Fruit fly (Drosophila melanogaster): ENCODE measurements around the gene muc.

Gene muc

DNA sequence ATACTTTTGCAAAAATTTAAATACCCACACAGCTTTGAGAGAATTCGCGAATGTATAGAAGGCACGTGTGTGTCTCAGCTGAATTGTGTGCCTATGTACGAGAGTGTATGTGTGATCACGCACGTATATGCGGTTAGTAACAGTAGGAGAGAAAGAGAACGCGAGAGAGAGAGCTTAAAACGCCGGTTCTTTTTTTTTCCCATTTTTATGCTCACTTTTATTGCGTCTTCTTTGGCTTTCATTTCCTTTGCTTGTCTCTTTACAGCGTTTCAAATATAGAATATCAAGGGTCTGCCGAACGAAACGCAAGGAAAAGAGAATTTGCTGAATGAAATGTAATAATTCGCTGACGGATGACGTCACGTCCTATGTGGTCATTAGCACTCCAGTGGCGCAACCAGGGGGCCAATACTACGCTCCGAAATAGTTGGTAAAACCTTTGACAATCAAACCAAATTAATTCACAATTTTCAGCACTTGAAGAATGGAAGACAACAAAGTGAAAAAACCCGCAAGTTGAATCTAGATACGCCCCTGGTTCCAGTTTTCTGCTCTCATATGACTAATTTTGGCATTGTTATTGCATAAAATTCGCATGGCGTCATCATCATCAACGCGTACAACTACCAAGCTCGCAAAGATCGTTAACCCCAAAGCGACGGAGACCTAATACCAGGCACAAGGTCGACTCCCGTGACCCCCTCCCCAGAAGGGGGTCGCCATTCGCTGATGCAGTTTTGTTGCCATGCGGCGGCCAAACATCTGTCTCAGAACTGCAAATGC lies 1.6 kb upstream of the muc start (continued):
- no peak for TF ChIP-seq Sry-β (GFP tag; optimal IDR thresholded peaks at IDR 0.05)
- TF ChIP-seq CG14965 (GFP tag; optimal IDR thresholded peaks at IDR 0.05; ENCODE audit: borderline replicate concordance), result no peak
- TF ChIP-seq CG9797 (GFP tag; optimal IDR thresholded peaks at IDR 0.05), result no peak
- peak; percentile 50 for TF ChIP-seq klu (GFP tag; IDR thresholded peaks at IDR 0.05)
- no peak for TF ChIP-seq usp (GFP tag; optimal IDR thresholded peaks at IDR 0.05)
- peak; percentile 32 for TF ChIP-seq Sox102F (GFP tag; optimal IDR thresholded peaks at IDR 0.05)
- no peak for TF ChIP-seq zen2 (GFP tag; IDR thresholded peaks at IDR 0.05; ENCODE audit: partially characterized antibody)
- no peak for TF ChIP-seq mirr (GFP tag; optimal IDR thresholded peaks at IDR 0.05)
- TF ChIP-seq grau (tag; optimal IDR thresholded peaks at IDR 0.05), result peak; percentile 64
- TF ChIP-seq tgo (GFP tag; IDR thresholded peaks at IDR 0.05), result peak; percentile 55; the same call in 1 of the 3 replicates
- no peak for TF ChIP-seq CG10979 (tag; optimal IDR thresholded peaks at IDR 0.05)
- no peak for TF ChIP-seq Bdp1 (GFP tag; optimal IDR thresholded peaks at IDR 0.05)
- TF ChIP-seq nmo (GFP tag; optimal IDR thresholded peaks at IDR 0.05), result no peak
- TF ChIP-seq Atf-2 (GFP tag; optimal IDR thresholded peaks at IDR 0.05), result peak; percentile 19
- TF ChIP-seq schlank (tag; optimal IDR thresholded peaks at IDR 0.05), result peak; percentile 84
- no peak for TF ChIP-seq vnd (GFP tag; IDR thresholded peaks at IDR 0.05; ENCODE audit: partially characterized antibody)
- peak; percentile 58 for TF ChIP-seq ind (GFP tag; optimal IDR thresholded peaks at IDR 0.05)
- TF ChIP-seq odd (GFP tag; optimal IDR thresholded peaks at IDR 0.05), result no peak
- TF ChIP-seq Oaz (GFP tag; IDR thresholded peaks at IDR 0.05), result no peak
- TF ChIP-seq CG33557 (GFP tag; optimal IDR thresholded peaks at IDR 0.05), result no peak
- TF ChIP-seq ab (GFP tag; optimal IDR thresholded peaks at IDR 0.05), result peak; percentile 32
- TF ChIP-seq Dfd (GFP tag; optimal IDR thresholded peaks at IDR 0.05), result no peak
- no peak for TF ChIP-seq CG4424 (GFP tag; optimal IDR thresholded peaks at IDR 0.05)
- TF ChIP-seq Fer3 (tag; optimal IDR thresholded peaks at IDR 0.05), result peak; percentile 70
- TF ChIP-seq crol (GFP tag; IDR thresholded peaks at IDR 0.05), result 0 out of 2 replicates have a peak, but pooled peaks have one; percentile 18
- TF ChIP-seq otp (GFP tag; IDR thresholded peaks at IDR 0.05), result no peak
- no peak for TF ChIP-seq nom (GFP tag; optimal IDR thresholded peaks at IDR 0.05)
- TF ChIP-seq CG17829 (tag; optimal IDR thresholded peaks at IDR 0.05), result no peak
- TF ChIP-seq CG30403 (GFP tag; optimal IDR thresholded peaks at IDR 0.05), result peak; percentile 58
- TF ChIP-seq bbx (GFP tag; IDR thresholded peaks at IDR 0.05; ENCODE audit: partially characterized antibody), result no peak
- no peak for TF ChIP-seq Tbp (GFP tag; optimal IDR thresholded peaks at IDR 0.05)
- peak; percentile 8 for TF ChIP-seq CG17385 (GFP tag; optimal IDR thresholded peaks at IDR 0.05)
- no peak for TF ChIP-seq CG17361 (GFP tag; IDR thresholded peaks at IDR 0.05)
- peak; percentile 25 for TF ChIP-seq CG8944 (GFP tag; optimal IDR thresholded peaks at IDR 0.05)
- no peak for TF ChIP-seq yki (optimal IDR thresholded peaks at IDR 0.05)
- TF ChIP-seq CG42726 (GFP tag; IDR thresholded peaks at IDR 0.05; ENCODE audit: partially characterized antibody), result no peak
- TF ChIP-seq B-H1 (GFP tag; IDR thresholded peaks at IDR 0.05), result peak; percentile 18; the same call in 1 of the 3 replicates
- peak; percentile 54 for TF ChIP-seq CoRest (tag; optimal IDR thresholded peaks at IDR 0.05)
- no peak for TF ChIP-seq h (optimal IDR thresholded peaks at IDR 0.05)
- TF ChIP-seq cg (GFP tag; optimal IDR thresholded peaks at IDR 0.05), result peak; percentile 47
- TF ChIP-seq pita (GFP tag; optimal IDR thresholded peaks at IDR 0.05), result no peak
- 0 out of 2 replicates have a peak, but pooled peaks have one; percentile 34 for TF ChIP-seq CG17328 (GFP tag; IDR thresholded peaks at IDR 0.05)
- no peak for TF ChIP-seq GATAe (GFP tag; conservative IDR thresholded peaks at IDR 0.05)
- peak; percentile 68 for TF ChIP-seq Hsf (GFP tag; optimal IDR thresholded peaks at IDR 0.05)
- TF ChIP-seq sd (tag; optimal IDR thresholded peaks at IDR 0.05), result peak; percentile 46
- peak; percentile 83 for TF ChIP-seq Taf1 (GFP tag; IDR thresholded peaks at IDR 0.05)
- peak; percentile 45 for TF ChIP-seq unpg (GFP tag; optimal IDR thresholded peaks at IDR 0.05)
- no peak for TF ChIP-seq CG30020 (tag; optimal IDR thresholded peaks at IDR 0.05)
- TF ChIP-seq CG8478 (optimal IDR thresholded peaks at IDR 0.05), result no peak
- peak; percentile 80 for TF ChIP-seq CG3847 (GFP tag; IDR thresholded peaks at IDR 0.05)

Data from whole organism, embryonic.